Worm (Caenorhabditis elegans): Measurements from ENCODE around the gene uev-2.

- no peak for TF ChIP-seq hmg-1.1 (GFP tag; IDR thresholded peaks at IDR 0.05)
- TF ChIP-seq lin-1 (GFP tag; IDR thresholded peaks at IDR 0.05) = no peak
- TF ChIP-seq ztf-11 (tag; optimal IDR thresholded peaks at IDR 0.05) = no peak
- no peak for TF ChIP-seq mxl-3 (GFP tag; optimal IDR thresholded peaks at IDR 0.05)
These were observed 47.4 kb downstream of the uev-2 start for ce11 chrIII:5630350-5630749.
